Fruit fly (Drosophila melanogaster) whole organism, embryonic: Measurements from ENCODE around the gene Cdc16.

Source experiments
- ATbp ChIP-seq: fragments of 200-800 bp; sonication (Bioruptor generic); optimal IDR thresholded peaks from 2 replicates; lab custom pipeline; 2017; ENCODE audit warnings: missing biosample characterization, mild to moderate bottlenecking, missing genetic modification characterization, missing genetic modification reagents
- Abd-B ChIP-seq: fragments of 200-800 bp; sonication (Bioruptor generic); optimal IDR thresholded peaks from 2 replicates; lab custom pipeline; 2018; ENCODE audit warnings: missing biosample characterization, mild to moderate bottlenecking, missing genetic modification characterization, moderate library complexity
- CG10267 ChIP-seq: fragments of 200-800 bp; sonication (Bioruptor generic); optimal IDR thresholded peaks from 2 replicates; lab custom pipeline; 2018; ENCODE audit warnings: missing biosample characterization, mild to moderate bottlenecking, missing genetic modification characterization, moderate library complexity
- CG10654 ChIP-seq: fragments of 200-800 bp; sonication (Bioruptor generic); optimal IDR thresholded peaks from 2 replicates; lab custom pipeline; 2016; ENCODE audit warnings: missing biosample characterization, missing genetic modification characterization
- CG1647 ChIP-seq: fragments of 200-800 bp; sonication (Bioruptor generic); optimal IDR thresholded peaks from 3 replicates; lab custom pipeline; 2016; ENCODE audit warnings: missing biosample characterization, missing genetic modification characterization
- CG17359 ChIP-seq: fragments of 200-800 bp; sonication (Bioruptor generic); optimal IDR thresholded peaks from 3 replicates; lab custom pipeline; 2018; ENCODE audit warnings: missing biosample characterization, mild to moderate bottlenecking, missing genetic modification characterization, moderate library complexity
- CG18619 ChIP-seq: fragments of 200-800 bp; sonication (Bioruptor generic); optimal IDR thresholded peaks from 3 replicates; lab custom pipeline; 2017; ENCODE audit warnings: missing biosample characterization, mild to moderate bottlenecking, missing genetic modification characterization
- CG31224 ChIP-seq: fragments of 200-800 bp; sonication (Bioruptor generic); IDR thresholded peaks from 2 replicates; pipeline ENCODE4 v1.3.6; 2022; ENCODE audit warnings: missing biosample characterization, missing genetic modification characterization
- CG3163 ChIP-seq: fragments of 200-800 bp; sonication (Bioruptor generic); optimal IDR thresholded peaks from 3 replicates; lab custom pipeline; 2016; ENCODE audit warnings: missing biosample characterization, missing genetic modification characterization
- CG4360 ChIP-seq: fragments of 200-800 bp; sonication (Bioruptor generic); IDR thresholded peaks from 2 replicates; pipeline ENCODE4 v1.3.6; 2022; ENCODE audit warnings: missing biosample characterization, missing genetic modification characterization
- CG4707 ChIP-seq: fragments of 200-800 bp; sonication (Bioruptor generic); optimal IDR thresholded peaks from 2 replicates; lab custom pipeline; 2018; ENCODE audit warnings: missing biosample characterization, mild to moderate bottlenecking, missing genetic modification characterization, moderate library complexity
- CG7963 ChIP-seq: fragments of 200-800 bp; sonication (Bioruptor generic); IDR thresholded peaks from 3 replicates; pipeline ENCODE4 v1.3.6; 2022; ENCODE audit warnings: missing biosample characterization, missing genetic modification characterization; ENCODE audit not compliant: partially characterized antibody
- CG8924 ChIP-seq: fragments of 200-800 bp; optimal IDR thresholded peaks from 3 replicates; lab custom pipeline; 2019; ENCODE audit warnings: missing biosample characterization, mild to moderate bottlenecking, missing genetic modification characterization, moderate library complexity
- CG9932 ChIP-seq: fragments of 200-800 bp; sonication (Bioruptor generic); IDR thresholded peaks from 2 replicates; pipeline ENCODE4 v1.3.6; 2022; ENCODE audit warnings: missing biosample characterization, missing genetic modification characterization
- Eip74EF ChIP-seq, 2 experiments: fragments of 200-800 bp in 1 of 2; fragments of >200 bp in 1 of 2; sonication (Bioruptor generic) in 1 of 2; optimal IDR thresholded peaks; 2 replicates each; lab custom pipeline; 2017 to 2019; ENCODE audit warnings: missing biosample characterization in 2 of 2, missing genetic modification characterization in 2 of 2, mild to moderate bottlenecking in 1 of 2, moderate library complexity in 1 of 2
- HLH54F ChIP-seq: fragments of 200-800 bp; sonication (Bioruptor generic); optimal IDR thresholded peaks from 3 replicates; lab custom pipeline; 2016; ENCODE audit warnings: missing biosample characterization, missing genetic modification characterization
- HLHmδ ChIP-seq: fragments of 200-800 bp; sonication (Bioruptor generic); optimal IDR thresholded peaks from 2 replicates; lab custom pipeline; 2018; ENCODE audit warnings: missing biosample characterization, mild to moderate bottlenecking, missing genetic modification characterization, moderate library complexity
- Hmx ChIP-seq: fragments of 200-800 bp; sonication (Bioruptor generic); optimal IDR thresholded peaks from 2 replicates; lab custom pipeline; 2016; ENCODE audit warnings: missing biosample characterization, missing genetic modification characterization
- Lhr ChIP-seq: fragments of 200-800 bp; sonication (Bioruptor generic); optimal IDR thresholded peaks from 3 replicates; lab custom pipeline; 2017; ENCODE audit warnings: mild to moderate bottlenecking, missing biosample characterization, missing genetic modification reagents, missing genetic modification characterization
- Meics ChIP-seq: fragments of 200-800 bp; sonication (Bioruptor generic); optimal IDR thresholded peaks from 2 replicates; lab custom pipeline; 2017; ENCODE audit warnings: missing biosample characterization, mild to moderate bottlenecking, missing genetic modification characterization
- Myb ChIP-seq: fragments of 200-800 bp; sonication (Bioruptor generic); optimal IDR thresholded peaks from 2 replicates; lab custom pipeline; 2016; ENCODE audit warnings: missing biosample characterization, missing genetic modification characterization
- Nf-YA ChIP-seq: fragments of 200-800 bp; sonication (Bioruptor generic); IDR thresholded peaks from 2 replicates; pipeline ENCODE4 v1.3.6; 2022; ENCODE audit warnings: missing biosample characterization, missing genetic modification characterization
- Nf-YB ChIP-seq: fragments of 200-800 bp; sonication (Bioruptor generic); optimal IDR thresholded peaks from 3 replicates; lab custom pipeline; 2019; ENCODE audit warnings: missing biosample characterization, mild to moderate bottlenecking, missing genetic modification characterization, moderate library complexity
- Oaz ChIP-seq: fragments of 200-800 bp; sonication (Bioruptor generic); IDR thresholded peaks from 2 replicates; pipeline ENCODE4 v1.3.6; 2022; ENCODE audit warnings: missing biosample characterization, missing genetic modification characterization
- Sox102F ChIP-seq: fragments of 200-800 bp; sonication (Bioruptor generic); optimal IDR thresholded peaks from 2 replicates; lab custom pipeline; 2018; ENCODE audit warnings: missing biosample characterization, mild to moderate bottlenecking, missing genetic modification characterization, moderate library complexity
- YL-1 ChIP-seq: fragments of 200-800 bp; sonication (Bioruptor generic); optimal IDR thresholded peaks from 3 replicates; lab custom pipeline; 2017; ENCODE audit warnings: missing biosample characterization, mild to moderate bottlenecking, missing genetic modification characterization
- az2 ChIP-seq: fragments of 200-800 bp; sonication (Bioruptor generic); optimal IDR thresholded peaks from 3 replicates; lab custom pipeline; 2016; ENCODE audit warnings: missing biosample characterization, missing genetic modification characterization
- bcd ChIP-seq: fragments of 200-800 bp; sonication (Bioruptor generic); optimal IDR thresholded peaks from 2 replicates; lab custom pipeline; 2017; ENCODE audit warnings: missing biosample characterization, mild to moderate bottlenecking, missing genetic modification characterization
- crc ChIP-seq: fragments of 200-800 bp; sonication (Bioruptor generic); optimal IDR thresholded peaks from 2 replicates; lab custom pipeline; 2016; ENCODE audit warnings: missing biosample characterization, missing genetic modification characterization
- crp ChIP-seq, 2 experiments: fragments of 200-800 bp; sonication (Bioruptor generic); optimal IDR thresholded peaks; 2 replicates in 1 of 2; 3 replicates in 1 of 2; lab custom pipeline; 2017; ENCODE audit warnings: missing biosample characterization in 2 of 2, missing genetic modification characterization in 2 of 2, mild to moderate bottlenecking in 1 of 2, moderate library complexity in 1 of 2
- dati ChIP-seq: fragments of 200-800 bp; sonication (Bioruptor generic); IDR thresholded peaks from 2 replicates; pipeline ENCODE4 v1.3.6; 2022; ENCODE audit warnings: missing biosample characterization, missing genetic modification characterization
- fd102C ChIP-seq: fragments of 200-800 bp; sonication (Bioruptor generic); optimal IDR thresholded peaks from 2 replicates; lab custom pipeline; 2018; ENCODE audit warnings: missing biosample characterization, mild to moderate bottlenecking, missing genetic modification characterization, moderate library complexity
- gce ChIP-seq: fragments of 200-800 bp; sonication (Bioruptor generic); IDR thresholded peaks from 3 replicates; pipeline ENCODE4 v1.3.6; 2022; ENCODE audit warnings: missing biosample characterization, missing genetic modification characterization
- hkb ChIP-seq, 2 experiments: fragments of 200-800 bp in 1 of 2; fragments of >200 bp in 1 of 2; sonication (Bioruptor generic) in 1 of 2; IDR thresholded peaks in 1 of 2; optimal IDR thresholded peaks in 1 of 2; 2 replicates each; pipeline versions ENCODE4 v1.3.6 to Lab custom; 2017 to 2022; ENCODE audit warnings: missing biosample characterization in 1 of 2, missing genetic modification characterization in 1 of 2
- kay ChIP-seq: fragments of 200-800 bp; sonication (Bioruptor generic); optimal IDR thresholded peaks from 2 replicates; lab custom pipeline; 2016; ENCODE audit warnings: missing biosample characterization, missing genetic modification characterization
- ken ChIP-seq: fragments of 200-800 bp; sonication (Bioruptor generic); IDR thresholded peaks from 3 replicates; pipeline ENCODE4 v1.3.6; 2022; ENCODE audit warnings: missing biosample characterization, missing genetic modification characterization
- lab ChIP-seq: fragments of 200-800 bp; sonication (Bioruptor generic); optimal IDR thresholded peaks from 3 replicates; lab custom pipeline; 2017; ENCODE audit warnings: missing biosample characterization, missing genetic modification characterization, mild to moderate bottlenecking, moderate library complexity, missing genetic modification reagents
- nmo ChIP-seq: fragments of 200-800 bp; sonication (Bioruptor generic); optimal IDR thresholded peaks from 2 replicates; lab custom pipeline; 2018; ENCODE audit warnings: missing biosample characterization, mild to moderate bottlenecking, missing genetic modification characterization, moderate library complexity
- odd ChIP-seq: fragments of 200-800 bp; sonication (Bioruptor generic); optimal IDR thresholded peaks from 2 replicates; lab custom pipeline; 2017; ENCODE audit warnings: missing biosample characterization, mild to moderate bottlenecking, missing genetic modification characterization
- otp ChIP-seq: fragments of 200-800 bp; sonication (Bioruptor generic); IDR thresholded peaks from 3 replicates; pipeline ENCODE4, ENCODE4 v1.3.6; 2022; ENCODE audit warnings: missing biosample characterization, missing genetic modification characterization
- seq ChIP-seq: fragments of 200-800 bp; sonication (Bioruptor generic); IDR thresholded peaks from 2 replicates; pipeline ENCODE4 v1.3.6; 2022; ENCODE audit warnings: missing biosample characterization, missing genetic modification characterization
- slou ChIP-seq: fragments of 200-800 bp; sonication (Bioruptor generic); optimal IDR thresholded peaks from 3 replicates; lab custom pipeline; 2016; ENCODE audit warnings: missing biosample characterization, missing genetic modification characterization
- stc ChIP-seq: fragments of 200-800 bp; sonication (Bioruptor generic); IDR thresholded peaks from 2 replicates; pipeline ENCODE4 v1.3.6; 2022; ENCODE audit warnings: missing biosample characterization, missing genetic modification characterization
- tll ChIP-seq, 2 experiments: fragments of 200-800 bp in 1 of 2; fragments of >200 bp in 1 of 2; sonication (Bioruptor generic) in 1 of 2; optimal IDR thresholded peaks; 2 replicates each; lab custom pipeline; 2017 to 2019; ENCODE audit warnings: missing biosample characterization in 2 of 2, missing genetic modification characterization in 2 of 2, mild to moderate bottlenecking in 1 of 2, moderate library complexity in 1 of 2
- trem ChIP-seq: fragments of 200-800 bp; optimal IDR thresholded peaks from 3 replicates; lab custom pipeline; 2019; ENCODE audit warnings: missing biosample characterization, mild to moderate bottlenecking, missing genetic modification characterization, moderate library complexity
- wor ChIP-seq: fragments of 200-800 bp; sonication (Bioruptor generic); IDR thresholded peaks from 2 replicates; pipeline ENCODE4 v1.3.6; 2022; ENCODE audit warnings: missing biosample characterization, missing genetic modification characterization
- zen2 ChIP-seq: fragments of 200-800 bp; sonication (Bioruptor generic); IDR thresholded peaks from 3 replicates; pipeline ENCODE4 v1.3.6; 2022; ENCODE audit warnings: missing biosample characterization, missing genetic modification characterization; ENCODE audit not compliant: partially characterized antibody
- zfh1 ChIP-seq: fragments of 200-800 bp; sonication (Bioruptor generic); IDR thresholded peaks from 3 replicates; pipeline ENCODE4 v1.3.6; 2022; ENCODE audit warnings: missing biosample characterization, missing genetic modification characterization

Gene Cdc16

dm6 chr3R:23239934-23240632 is 40.9 kb upstream of the Cdc16 start:
- TF ChIP-seq Meics = peak; percentile 83
- peak; percentile 67 for TF ChIP-seq bcd
- TF ChIP-seq zen2 (GFP tag; lab: Robert Waterston, UW) = no peak
- peak; percentile 20 for TF ChIP-seq Myb (GFP tag; lab: Kevin White, UChicago)
- peak; percentile 4 for TF ChIP-seq CG3163 (GFP tag; lab: Kevin White, UChicago)
- peak; percentile 63 for TF ChIP-seq CG9932 (GFP tag; lab: Robert Waterston, UW)
- TF ChIP-seq HLHmδ (GFP tag; lab: Kevin White, UChicago) = no peak
- TF ChIP-seq lab (GFP tag; lab: Kevin White, UChicago) = peak; percentile 90
- peak; percentile 76 for TF ChIP-seq zfh1
- no peak for TF ChIP-seq odd (GFP tag; lab: Kevin White, UChicago)
- peak; percentile 10 for TF ChIP-seq Hmx (GFP tag; lab: Kevin White, UChicago)
- TF ChIP-seq CG10654 (GFP tag; lab: Kevin White, UChicago) = peak; percentile 28
- peak; percentile 13 for TF ChIP-seq CG1647
- TF ChIP-seq CG18619 (GFP tag; lab: Kevin White, UChicago) = peak; percentile 29
- TF ChIP-seq crp (GFP tag; optimal IDR thresholded peaks at IDR 0.05; lab: Kevin White, UChicago) = no peak
- peak; percentile 77 for TF ChIP-seq stc (GFP tag; lab: Robert Waterston, UW)
- TF ChIP-seq slou = peak; percentile 16
- no peak for TF ChIP-seq hkb (optimal IDR thresholded peaks at IDR 0.05; lab: Kevin White, UChicago)
- peak; percentile 75 for TF ChIP-seq hkb (GFP tag; IDR thresholded peaks at IDR 0.05; lab: Robert Waterston, UW)
- peak; percentile 30 for TF ChIP-seq kay (GFP tag; lab: Kevin White, UChicago)
- TF ChIP-seq CG31224 (GFP tag; lab: Robert Waterston, UW) = peak; percentile 21; the same call in 1 of the 2 replicates
- TF ChIP-seq trem (tag; lab: Kevin White, UChicago) = peak; percentile 29
- 0 out of 3 replicates have a peak, but pooled peaks have one; percentile 20 for TF ChIP-seq gce (GFP tag; lab: Robert Waterston, UW)
- peak; percentile 11 for TF ChIP-seq Nf-YB (GFP tag; lab: Kevin White, UChicago)
- TF ChIP-seq dati (GFP tag; lab: Robert Waterston, UW) = no peak
- TF ChIP-seq otp (GFP tag; lab: Robert Waterston, UW) = 0 out of 3 replicates have a peak, but pooled peaks have one; percentile 57
- TF ChIP-seq ken (GFP tag; lab: Robert Waterston, UW) = peak; percentile 52; the same call in 2 of the 3 replicates
- peak; percentile 38 for TF ChIP-seq az2 (GFP tag; lab: Kevin White, UChicago)
- TF ChIP-seq YL-1 (GFP tag; lab: Kevin White, UChicago) = no peak
- TF ChIP-seq Abd-B (GFP tag; lab: Kevin White, UChicago) = peak; percentile 50
- TF ChIP-seq Oaz (GFP tag; lab: Robert Waterston, UW) = peak; percentile 57
- peak; percentile 71 for TF ChIP-seq Sox102F (GFP tag; lab: Kevin White, UChicago)
- TF ChIP-seq ATbp (GFP tag; lab: Kevin White, UChicago) = peak; percentile 70
- TF ChIP-seq Eip74EF (GFP tag; optimal IDR thresholded peaks at IDR 0.05; lab: Kevin White, UChicago) = peak in 1 of 2 experiments; percentile 70
- TF ChIP-seq CG4707 (GFP tag; lab: Kevin White, UChicago) = no peak
- peak; percentile 81 for TF ChIP-seq nmo (GFP tag; lab: Kevin White, UChicago)
- no peak for TF ChIP-seq CG7963 (GFP tag; lab: Robert Waterston, UW)
- peak; percentile 56; the same call in 1 of the 2 replicates for TF ChIP-seq wor (GFP tag; lab: Robert Waterston, UW)
- no peak for TF ChIP-seq tll (GFP tag; optimal IDR thresholded peaks at IDR 0.05; lab: Kevin White, UChicago)
- TF ChIP-seq seq (GFP tag; lab: Robert Waterston, UW) = peak; percentile 70; the same call in 1 of the 2 replicates
- no peak for TF ChIP-seq Lhr (GFP tag; lab: Kevin White, UChicago)
- TF ChIP-seq CG8924 (tag; lab: Kevin White, UChicago) = peak; percentile 84
- no peak for TF ChIP-seq fd102C (GFP tag; lab: Kevin White, UChicago)
- TF ChIP-seq CG17359 (tag; lab: Kevin White, UChicago) = peak; percentile 87
- TF ChIP-seq CG4360 (GFP tag; lab: Robert Waterston, UW) = peak; percentile 55
- TF ChIP-seq HLH54F (GFP tag; lab: Kevin White, UChicago) = peak; percentile 27
- peak; percentile 24 for TF ChIP-seq crc
- TF ChIP-seq Nf-YA (GFP tag; lab: Robert Waterston, UW) = no peak
- TF ChIP-seq CG10267 (tag; lab: Kevin White, UChicago) = peak; percentile 66
